Worm (Caenorhabditis elegans) whole organism, L4 larva: Measurements from ENCODE around the gene mlc-5.

Experiments used
- F37D6.2 ChIP-seq: sonication (generic microtip); optimal IDR thresholded peaks from 2 replicates; lab custom pipeline; 2016; ENCODE audit warnings: mild to moderate bottlenecking, missing genetic modification characterization, missing compliant biosample characterization
- F44E2.7 ChIP-seq: fragments of 200-800 bp; sonication (Bioruptor generic); IDR thresholded peaks from 2 replicates; pipeline ENCODE4 v2.1.2; 2022; ENCODE audit warnings: missing genetic modification characterization, missing compliant biosample characterization
- R02D3.7 ChIP-seq: fragments of 150-350 bp; sonication (generic microtip); optimal IDR thresholded peaks from 3 replicates; lab custom pipeline; 2014; ENCODE audit warnings: missing biosample characterization, missing genetic modification characterization
- aha-1 ChIP-seq: fragments of 150-350 bp; peaks from one replicate; lab custom pipeline; 2014; ENCODE audit warnings: missing biosample characterization, missing genetic modification characterization
- ama-1 ChIP-seq: fragments of 150-350 bp; optimal IDR thresholded peaks from 2 replicates; lab custom pipeline; 2014; ENCODE audit warnings: inconsistent platforms, mixed read lengths
- arid-1 ChIP-seq: fragments of 200-800 bp; sonication (Bioruptor generic); conservative IDR thresholded peaks from 2 replicates; pipeline ENCODE4 v1.3.6; 2022; ENCODE audit warnings: missing genetic modification reagents, missing genetic modification characterization, missing compliant biosample characterization
- attf-4 ChIP-seq: sonication (generic microtip); optimal IDR thresholded peaks from 3 replicates; lab custom pipeline; 2017; ENCODE audit warnings: missing biosample characterization, missing genetic modification characterization
- ceh-28 ChIP-seq: fragments of 150-350 bp; optimal IDR thresholded peaks from 2 replicates; lab custom pipeline; 2014; ENCODE audit warnings: missing biosample characterization, missing genetic modification reagents, missing genetic modification characterization
- ces-1 ChIP-seq: fragments of 150-350 bp; sonication (generic microtip); optimal IDR thresholded peaks from 4 replicates; lab custom pipeline; 2014; ENCODE audit warnings: missing biosample characterization, missing genetic modification reagents, missing genetic modification characterization
- ctbp-1 ChIP-seq: fragments of 200-800 bp; sonication (Bioruptor generic); IDR thresholded peaks from 2 replicates; pipeline ENCODE4 v1.3.6; 2022; ENCODE audit warnings: missing genetic modification reagents, missing genetic modification characterization, missing compliant biosample characterization
- daf-16 ChIP-seq, 3 experiments: sonication (generic microtip); optimal IDR thresholded peaks; 2 replicates each; lab custom pipeline; 2016 to 2017; ENCODE audit warnings: missing genetic modification characterization in 3 of 3, missing genetic modification reagents in 3 of 3, mild to moderate bottlenecking in 2 of 3, missing compliant biosample characterization in 2 of 3, missing biosample characterization in 1 of 3, moderate library complexity in 1 of 3
- daf-8 ChIP-seq: fragments of 200-800 bp; sonication (Bioruptor generic); IDR thresholded peaks from 2 replicates; pipeline ENCODE4 v1.3.6; 2022; ENCODE audit warnings: missing genetic modification characterization, missing compliant biosample characterization
- dmd-6 ChIP-seq: fragments of 200-800 bp; sonication (Bioruptor generic); IDR thresholded peaks from 2 replicates; pipeline ENCODE4 v1.3.6; 2022; ENCODE audit warnings: missing genetic modification reagents, missing genetic modification characterization, missing compliant biosample characterization
- dmd-9 ChIP-seq: fragments of 200-800 bp; sonication (Bioruptor generic); IDR thresholded peaks from 2 replicates; pipeline ENCODE4 v1.3.6; 2022; ENCODE audit warnings: missing genetic modification reagents, missing genetic modification characterization, missing compliant biosample characterization
- egl-27 ChIP-seq: sonication (generic microtip); optimal IDR thresholded peaks from 3 replicates; lab custom pipeline; 2017; ENCODE audit warnings: missing biosample characterization, missing genetic modification reagents, missing genetic modification characterization
- egl-43 ChIP-seq: fragments of 200-800 bp; sonication (Bioruptor generic); IDR thresholded peaks from 2 replicates; pipeline ENCODE4 v1.3.6; 2022; ENCODE audit warnings: missing genetic modification reagents, missing genetic modification characterization, missing compliant biosample characterization
- gei-8 ChIP-seq: fragments of 200-800 bp; sonication (Bioruptor generic); optimal IDR thresholded peaks from 2 replicates; lab custom pipeline; 2018; ENCODE audit warnings: mild to moderate bottlenecking, missing genetic modification characterization, missing compliant biosample characterization
- hlh-11 ChIP-seq: fragments of 200-800 bp; sonication (Bioruptor generic); optimal IDR thresholded peaks from 2 replicates; lab custom pipeline; 2018; ENCODE audit warnings: mild to moderate bottlenecking, missing genetic modification characterization, missing compliant biosample characterization
- hmg-1.1 ChIP-seq: fragments of 200-800 bp; sonication (Bioruptor generic); IDR thresholded peaks from 2 replicates; pipeline ENCODE4 v1.3.6; 2022; ENCODE audit warnings: missing genetic modification reagents, missing genetic modification characterization, missing compliant biosample characterization
- lin-1 ChIP-seq: fragments of 200-800 bp; sonication (Bioruptor generic); IDR thresholded peaks from 2 replicates; pipeline ENCODE4 v1.3.6; 2022; ENCODE audit warnings: missing genetic modification reagents, missing genetic modification characterization, missing compliant biosample characterization
- lin-29 ChIP-seq: fragments of 200-800 bp; sonication (Bioruptor generic); IDR thresholded peaks from 2 replicates; pipeline ENCODE4 v1.3.6; 2022; ENCODE audit warnings: missing genetic modification reagents, missing genetic modification characterization, missing compliant biosample characterization
- madf-5 ChIP-seq, 2 experiments: fragments of 200-800 bp; sonication (Bioruptor generic); IDR thresholded peaks; 2 replicates each; pipeline ENCODE4 v1.3.6; 2022; ENCODE audit warnings: missing compliant biosample characterization in 2 of 2, missing genetic modification characterization in 2 of 2
- mxl-2 ChIP-seq: fragments of 200-800 bp; sonication (Bioruptor generic); conservative IDR thresholded peaks from 2 replicates; pipeline ENCODE4 v1.3.6; 2022; ENCODE audit warnings: missing genetic modification reagents, missing genetic modification characterization, missing compliant biosample characterization
- mxl-3 ChIP-seq: fragments of 200-800 bp; sonication (Bioruptor generic); optimal IDR thresholded peaks from 2 replicates; lab custom pipeline; 2018; ENCODE audit warnings: mild to moderate bottlenecking, missing genetic modification characterization, missing compliant biosample characterization
- nhr-10 ChIP-seq: fragments of 150-350 bp; optimal IDR thresholded peaks from 2 replicates; lab custom pipeline; 2014; ENCODE audit warnings: missing biosample characterization, missing genetic modification characterization
- nhr-11 ChIP-seq: fragments of 150-350 bp; optimal IDR thresholded peaks from 2 replicates; lab custom pipeline; 2014; ENCODE audit warnings: missing biosample characterization, missing genetic modification characterization
- nhr-237 ChIP-seq: sonication (generic microtip); optimal IDR thresholded peaks from 2 replicates; lab custom pipeline; 2017; ENCODE audit warnings: missing biosample characterization, missing genetic modification characterization
- nhr-48 ChIP-seq: sonication (generic microtip); optimal IDR thresholded peaks from 2 replicates; lab custom pipeline; 2016; ENCODE audit warnings: mild to moderate bottlenecking, missing genetic modification characterization, missing compliant biosample characterization
- rbr-2 ChIP-seq: sonication (generic microtip); optimal IDR thresholded peaks from 2 replicates; lab custom pipeline; 2016; ENCODE audit warnings: missing genotype, missing genetic modification characterization, missing compliant biosample characterization
- saeg-2 ChIP-seq: fragments of 200-800 bp; sonication (Bioruptor generic); IDR thresholded peaks from 2 replicates; pipeline ENCODE4 v1.3.6; 2022; ENCODE audit warnings: missing genetic modification reagents, missing genetic modification characterization, missing compliant biosample characterization
- sdz-12 ChIP-seq: fragments of 200-800 bp; sonication (Bioruptor generic); optimal IDR thresholded peaks from 2 replicates; lab custom pipeline; 2018; ENCODE audit warnings: mild to moderate bottlenecking, missing genetic modification characterization, missing compliant biosample characterization
- set-16 ChIP-seq: fragments of 200-800 bp; sonication (Bioruptor generic); IDR thresholded peaks from 2 replicates; pipeline ENCODE4 v1.3.6; 2022; ENCODE audit warnings: missing genetic modification reagents, missing genetic modification characterization, missing compliant biosample characterization
- snpc-1.2 ChIP-seq: fragments of 200-800 bp; sonication (Bioruptor generic); IDR thresholded peaks from 2 replicates; pipeline ENCODE4 v1.3.6; 2022; ENCODE audit warnings: missing genetic modification reagents, missing genetic modification characterization, missing compliant biosample characterization
- snpc-4 ChIP-seq: fragments of 150-350 bp; optimal IDR thresholded peaks from 2 replicates; lab custom pipeline; 2014; ENCODE audit warnings: missing biosample characterization, missing genetic modification characterization
- spr-1 ChIP-seq: sonication (generic microtip); optimal IDR thresholded peaks from 2 replicates; lab custom pipeline; 2016; ENCODE audit warnings: mild to moderate bottlenecking, missing genetic modification characterization, missing compliant biosample characterization
- spr-3 ChIP-seq: fragments of 200-800 bp; sonication (Bioruptor generic); optimal IDR thresholded peaks from 2 replicates; lab custom pipeline; 2018; ENCODE audit warnings: mild to moderate bottlenecking, missing genetic modification characterization, missing compliant biosample characterization
- tra-1 ChIP-seq: fragments of 200-800 bp; sonication (Bioruptor generic); IDR thresholded peaks from 2 replicates; pipeline ENCODE4 v1.3.6; 2022; ENCODE audit warnings: missing genetic modification reagents, missing genetic modification characterization, missing compliant biosample characterization
- unc-62 ChIP-seq, 3 experiments: fragments of 150-350 bp in 1 of 3; sonication (generic microtip); optimal IDR thresholded peaks in 2 of 3; peaks in 1 of 3; 1 replicate in 1 of 3; 2 replicates in 2 of 3; lab custom pipeline; 2014 to 2017; ENCODE audit warnings: missing biosample characterization in 3 of 3, missing genetic modification characterization in 3 of 3, missing genetic modification reagents in 3 of 3, missing genotype in 1 of 3
- zfp-3 ChIP-seq: fragments of 200-800 bp; sonication (Bioruptor generic); conservative IDR thresholded peaks from 2 replicates; pipeline ENCODE4 v1.3.6; 2022; ENCODE audit warnings: missing genetic modification reagents, missing genetic modification characterization, missing compliant biosample characterization
- ztf-7 ChIP-seq: fragments of 150-350 bp; optimal IDR thresholded peaks from 2 replicates; lab custom pipeline; 2014; ENCODE audit warnings: missing biosample characterization, missing genetic modification characterization

Gene mlc-5

DNA sequence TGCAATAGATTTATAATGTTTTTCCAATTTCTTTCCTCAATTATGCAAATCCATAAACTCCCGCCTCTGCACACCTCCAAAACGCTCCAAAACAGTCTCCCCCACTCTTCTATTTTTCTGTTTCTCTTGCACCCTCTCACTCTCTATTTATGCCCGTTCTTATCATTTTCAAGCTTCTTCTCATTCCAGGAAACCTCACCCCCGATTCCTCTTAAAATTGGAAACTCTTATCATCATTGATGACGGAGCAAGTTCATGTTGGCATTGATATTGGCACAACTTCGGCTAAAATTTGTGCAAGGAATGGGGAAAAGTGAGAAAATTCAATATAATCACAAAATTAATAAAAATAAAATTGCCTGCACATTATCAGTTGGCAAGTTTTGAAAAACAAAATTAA is 15.3 kb upstream of the mlc-5 start, which contains the start of gene shpk-1 (continued):
- TF ChIP-seq set-16 (GFP tag; lab: Robert Waterston, UW), result no peak

- TF ChIP-seq ama-1 (lab: Kevin White, UChicago) (peak; percentile 36), aha-1 (tag; lab: Kevin White, UChicago) (peak; percentile 77), snpc-1.2 (no peak), unc-62 (GFP tag; optimal IDR thresholded peaks at IDR 0.05 in 1 of 2; lab: Kevin White, UChicago) (peak in 1 of 2 experiments; percentile 77), unc-62 (tag; optimal IDR thresholded peaks at IDR 0.05; lab: Kevin White, UChicago) (no peak)
Measured at ce11 chrIII:13614206-13614605, 8.9 kb upstream of the mlc-5 start.

DNA sequence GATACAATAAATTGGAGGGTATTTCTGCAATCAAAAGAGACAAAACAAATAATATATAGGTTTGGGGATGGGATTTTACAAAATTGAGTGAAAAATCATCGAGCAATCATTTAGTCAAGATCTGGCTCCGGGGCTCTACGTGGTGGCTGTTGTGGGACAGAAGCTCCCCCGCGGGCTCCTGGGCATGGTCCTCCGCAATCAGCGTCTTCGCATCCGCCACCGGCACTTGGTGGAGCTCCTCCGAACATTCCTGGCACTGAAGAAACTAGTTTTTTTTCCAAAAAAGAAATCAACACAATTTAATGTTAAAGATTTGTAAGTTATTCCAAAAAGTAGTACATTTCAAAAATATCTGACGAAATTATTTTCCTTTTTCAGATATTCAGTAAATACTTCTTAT is 8.4 kb upstream of the mlc-5 start:
- TF ChIP-seq F37D6.2 (tag; lab: Kevin White, UChicago) (no peak), spr-3 (GFP tag; lab: Kevin White, UChicago) (no peak), sdz-12 (peak; percentile 2), F44E2.7 (GFP tag; lab: Robert Waterston, UW) (no peak), snpc-4 (no peak), madf-5 (GFP tag; IDR thresholded peaks at IDR 0.05; lab: Robert Waterston, UW) (no peak), dmd-6 (no peak), saeg-2 (no peak), set-16 (GFP tag; lab: Robert Waterston, UW) (peak; percentile 73), egl-27 (tag; lab: Kevin White, UChicago) (no peak), tra-1 (GFP tag; lab: Robert Waterston, UW) (no peak), aha-1 (tag; lab: Kevin White, UChicago) (peak; percentile 13), ztf-7 (tag; lab: Kevin White, UChicago) (no peak), nhr-48 (tag; lab: Kevin White, UChicago) (no peak), ces-1 (GFP tag; lab: Kevin White, UChicago) (no peak)
- TF ChIP-seq, all 104 proteins: peak for 3

DNA sequence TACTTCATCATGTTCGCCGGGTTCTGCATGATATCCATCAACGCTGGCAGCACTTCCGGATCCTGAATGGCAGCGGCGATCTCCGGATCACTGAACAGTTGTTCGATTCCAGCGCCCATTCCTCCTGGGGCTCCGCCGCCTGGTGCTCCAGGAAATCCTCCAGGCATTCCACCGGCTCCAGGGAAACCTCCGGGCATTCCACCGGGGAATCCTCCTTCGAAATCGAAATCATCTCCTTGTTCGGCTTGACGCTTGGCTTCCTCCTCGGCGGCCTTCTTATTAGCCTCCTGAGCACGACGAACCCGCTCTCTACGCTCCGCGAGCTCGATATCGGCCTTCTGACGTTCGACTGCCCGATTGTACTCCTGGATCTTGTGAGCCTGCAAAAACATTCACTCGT is 7.6 kb upstream of the mlc-5 start:
- TF ChIP-seq dmd-9 (GFP tag; lab: Robert Waterston, UW), result 0 out of 2 replicates have a peak, but pooled peaks have one; percentile 43
- TF ChIP-seq attf-4 (tag; lab: Kevin White, UChicago), result no peak
- TF ChIP-seq set-16 (GFP tag; lab: Robert Waterston, UW), result peak; percentile 95
- no peak for TF ChIP-seq hmg-1.1 (GFP tag; lab: Robert Waterston, UW)
- peak; percentile 39; the same call in 1 of the 2 replicates for TF ChIP-seq tra-1 (GFP tag; lab: Robert Waterston, UW)
- TF ChIP-seq mxl-2 (GFP tag; lab: Robert Waterston, UW), result peak; percentile 25; the same call in 1 of the 2 replicates
- TF ChIP-seq ceh-28, result no peak
- TF ChIP-seq egl-43, result peak; percentile 70; the same call in 1 of the 2 replicates
- TF ChIP-seq F44E2.7 (GFP tag; lab: Robert Waterston, UW), result 0 out of 2 replicates have a peak, but pooled peaks have one; percentile 41

DNA sequence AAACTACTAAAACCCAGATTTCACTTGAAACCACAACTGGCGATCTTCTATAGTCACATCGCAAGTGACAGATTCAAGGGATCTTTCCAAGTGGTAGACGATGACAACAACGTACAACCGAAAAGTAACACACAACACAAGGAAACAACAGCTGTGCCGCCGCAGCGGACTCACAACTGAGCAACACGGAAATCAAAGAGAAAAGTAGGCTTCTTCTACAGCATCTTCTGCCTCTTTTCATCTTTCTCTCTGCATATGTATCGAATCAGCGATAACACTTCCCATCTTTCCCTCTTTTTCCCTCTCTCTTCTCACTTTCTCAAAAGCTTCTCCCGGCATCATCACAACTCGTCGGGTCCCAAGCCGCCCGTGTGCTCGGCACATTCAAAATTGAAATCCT is 6.3 kb upstream of the mlc-5 start, which contains the start of gene T12D8.9:
Gene T12D8.9 (plus strand): TSS at position 312 of the 400 bp plus-strand sequence.
- peak; percentile 42 for TF ChIP-seq hlh-11 (tag; lab: Kevin White, UChicago)
- peak in 1 of 2 experiments; percentile 78 for TF ChIP-seq unc-62 (GFP tag; optimal IDR thresholded peaks at IDR 0.05 in 1 of 2; lab: Kevin White, UChicago)
- no peak for TF ChIP-seq unc-62 (tag; optimal IDR thresholded peaks at IDR 0.05; lab: Kevin White, UChicago)
- peak in 1 of 2 experiments; percentile 17 for TF ChIP-seq daf-16 (GFP tag; optimal IDR thresholded peaks at IDR 0.05; lab: Kevin White, UChicago)
- TF ChIP-seq daf-16 (tag; optimal IDR thresholded peaks at IDR 0.05; lab: Kevin White, UChicago), result no peak
- TF ChIP-seq mxl-3 (GFP tag; lab: Kevin White, UChicago), result no peak
- TF ChIP-seq arid-1 (GFP tag; lab: Robert Waterston, UW), result 0 out of 2 replicates have a peak, but pooled peaks have one; percentile 5

ce11 chrIII:13621012-13621411 is 2.1 kb upstream of the mlc-5 start:
- TF ChIP-seq zfp-3 (no peak), lin-1 (no peak), gei-8 (GFP tag; lab: Kevin White, UChicago) (no peak), ctbp-1 (GFP tag; lab: Robert Waterston, UW) (no peak), mxl-3 (GFP tag; lab: Kevin White, UChicago) (no peak), rbr-2 (tag; lab: Kevin White, UChicago) (no peak), ces-1 (GFP tag; lab: Kevin White, UChicago) (no peak), R02D3.7 (tag; lab: Kevin White, UChicago) (no peak), nhr-11 (no peak), nhr-237 (tag; lab: Kevin White, UChicago) (no peak), nhr-10 (tag; lab: Kevin White, UChicago) (no peak), lin-29 (GFP tag; lab: Robert Waterston, UW) (no peak), spr-1 (tag; lab: Kevin White, UChicago) (no peak), F44E2.7 (GFP tag; lab: Robert Waterston, UW) (no peak), madf-5 (GFP tag; IDR thresholded peaks at IDR 0.05; lab: Robert Waterston, UW) (0 out of 4 replicates have a peak, but pooled peaks of 1 of the 2 experiments have one; percentile 56), daf-8 (GFP tag; lab: Robert Waterston, UW) (no peak), set-16 (GFP tag; lab: Robert Waterston, UW) (no peak), tra-1 (GFP tag; lab: Robert Waterston, UW) (no peak)
